Fruit fly (Drosophila melanogaster) whole organism, embryonic: Measurements from ENCODE around the gene mAChR-B.

ENCODE experiments used
- BEAF-32 ChIP-seq: fragments of 200-800 bp; sonication (Bioruptor generic); optimal IDR thresholded peaks from 3 replicates; lab custom pipeline; 2017; ENCODE audit warnings: missing biosample characterization, missing genetic modification characterization, mild to moderate bottlenecking, moderate library complexity, missing genetic modification reagents
- Bgb ChIP-seq: fragments of 200-800 bp; sonication (Bioruptor generic); IDR thresholded peaks from 2 replicates; pipeline ENCODE4 v1.3.6; 2022; ENCODE audit warnings: missing biosample characterization, missing genetic modification characterization; ENCODE audit not compliant: partially characterized antibody
- CG11560 ChIP-seq: fragments of 200-800 bp; sonication (Bioruptor generic); IDR thresholded peaks from 3 replicates; pipeline ENCODE4 v1.3.6; 2022; ENCODE audit warnings: missing biosample characterization, missing genetic modification characterization
- CG15479 ChIP-seq: fragments of 200-800 bp; sonication (Bioruptor generic); optimal IDR thresholded peaks from 3 replicates; lab custom pipeline; 2019; ENCODE audit warnings: missing biosample characterization, mild to moderate bottlenecking, missing genetic modification characterization, moderate library complexity
- CG15601 ChIP-seq: fragments of 200-800 bp; sonication (Bioruptor generic); optimal IDR thresholded peaks from 3 replicates; lab custom pipeline; 2019; ENCODE audit warnings: missing biosample characterization, mild to moderate bottlenecking, missing genetic modification characterization, moderate library complexity
- CG1602 ChIP-seq: fragments of 200-800 bp; sonication (Bioruptor generic); optimal IDR thresholded peaks from 3 replicates; lab custom pipeline; 2016; ENCODE audit warnings: missing biosample characterization, missing genetic modification characterization
- CG16815 ChIP-seq: fragments of 200-800 bp; sonication (Bioruptor generic); optimal IDR thresholded peaks from 3 replicates; lab custom pipeline; 2017; ENCODE audit warnings: missing biosample characterization, mild to moderate bottlenecking, missing genetic modification characterization
- CG30403 ChIP-seq: fragments of 200-800 bp; sonication (Bioruptor generic); optimal IDR thresholded peaks from 3 replicates; lab custom pipeline; 2016; ENCODE audit warnings: missing biosample characterization, missing genetic modification characterization
- CG3281 ChIP-seq: fragments of 200-800 bp; sonication (Bioruptor generic); optimal IDR thresholded peaks from 3 replicates; lab custom pipeline; 2017; ENCODE audit warnings: missing biosample characterization, mild to moderate bottlenecking, missing genetic modification characterization
- CG34376 ChIP-seq: fragments of 200-800 bp; sonication (Bioruptor generic); optimal IDR thresholded peaks from 2 replicates; lab custom pipeline; 2018; ENCODE audit warnings: missing biosample characterization, mild to moderate bottlenecking, missing genetic modification characterization
- CG7271 ChIP-seq: fragments of 200-800 bp; sonication (Bioruptor generic); optimal IDR thresholded peaks from 2 replicates; lab custom pipeline; 2018; ENCODE audit warnings: missing biosample characterization, mild to moderate bottlenecking, missing genetic modification characterization, moderate library complexity
- CG7987 ChIP-seq: fragments of 200-800 bp; sonication (Bioruptor generic); optimal IDR thresholded peaks from 2 replicates; lab custom pipeline; 2018; ENCODE audit warnings: missing biosample characterization, mild to moderate bottlenecking, missing genetic modification characterization, moderate library complexity
- D19B ChIP-seq: fragments of 200-800 bp; sonication (Bioruptor generic); optimal IDR thresholded peaks from 2 replicates; lab custom pipeline; 2017; ENCODE audit warnings: missing biosample characterization, mild to moderate bottlenecking, missing genetic modification characterization
- Eip74EF ChIP-seq, 2 experiments: fragments of 200-800 bp in 1 of 2; fragments of >200 bp in 1 of 2; sonication (Bioruptor generic) in 1 of 2; optimal IDR thresholded peaks; 2 replicates each; lab custom pipeline; 2017 to 2019; ENCODE audit warnings: missing biosample characterization in 2 of 2, missing genetic modification characterization in 2 of 2, mild to moderate bottlenecking in 1 of 2, moderate library complexity in 1 of 2
- H15 ChIP-seq: fragments of 200-800 bp; sonication (Bioruptor generic); IDR thresholded peaks from 3 replicates; pipeline ENCODE4 v1.3.6; 2022; ENCODE audit warnings: missing biosample characterization, missing genetic modification characterization
- Hey ChIP-seq: fragments of 200-800 bp; sonication (Bioruptor generic); optimal IDR thresholded peaks from 3 replicates; lab custom pipeline; 2018; ENCODE audit warnings: missing biosample characterization, mild to moderate bottlenecking, missing genetic modification characterization
- Hr51 ChIP-seq, 2 experiments: fragments of 200-800 bp; sonication (Bioruptor generic); optimal IDR thresholded peaks; 2 replicates in 1 of 2; 3 replicates in 1 of 2; lab custom pipeline; 2016 to 2018; ENCODE audit warnings: missing biosample characterization in 2 of 2, missing genetic modification characterization in 2 of 2, mild to moderate bottlenecking in 1 of 2, moderate library complexity in 1 of 2
- MTF-1 ChIP-seq: fragments of 200-800 bp; sonication (Bioruptor generic); optimal IDR thresholded peaks from 2 replicates; lab custom pipeline; 2018; ENCODE audit warnings: missing biosample characterization, mild to moderate bottlenecking, missing genetic modification characterization, borderline replicate concordance
- Med ChIP-seq: fragments of 200-800 bp; sonication (Bioruptor generic); peaks from one replicate; lab custom pipeline; 2016; ENCODE audit warnings: missing biosample characterization, missing genetic modification characterization, mild to moderate bottlenecking, inconsistent platforms, moderate library complexity
- Nf-YB ChIP-seq: fragments of 200-800 bp; sonication (Bioruptor generic); optimal IDR thresholded peaks from 3 replicates; lab custom pipeline; 2019; ENCODE audit warnings: missing biosample characterization, mild to moderate bottlenecking, missing genetic modification characterization, moderate library complexity
- Oli ChIP-seq: fragments of 200-800 bp; sonication (Bioruptor generic); optimal IDR thresholded peaks from 2 replicates; lab custom pipeline; 2018; ENCODE audit warnings: missing biosample characterization, mild to moderate bottlenecking, missing genetic modification characterization, moderate library complexity
- Poxn ChIP-seq: fragments of 200-800 bp; sonication (Bioruptor generic); IDR thresholded peaks from 2 replicates; pipeline ENCODE4 v1.3.6; 2022; ENCODE audit warnings: missing biosample characterization, missing genetic modification characterization
- Ptx1 ChIP-seq: fragments of 200-800 bp; sonication (Bioruptor generic); IDR thresholded peaks from 2 replicates; pipeline ENCODE4 v1.3.6; 2022; ENCODE audit warnings: missing biosample characterization, missing genetic modification characterization
- Side ChIP-seq: fragments of 200-800 bp; sonication (Bioruptor generic); optimal IDR thresholded peaks from 2 replicates; lab custom pipeline; 2016; ENCODE audit warnings: missing biosample characterization, missing genetic modification characterization
- Stat92E ChIP-seq, 3 experiments: fragments of >200 bp in 2 of 3; fragments of 200-800 bp in 1 of 3; sonication (Bioruptor generic) in 1 of 3; optimal IDR thresholded peaks; 2 replicates each; lab custom pipeline; 2017 to 2019; ENCODE audit warnings: missing biosample characterization in 3 of 3, missing genetic modification characterization in 3 of 3, mild to moderate bottlenecking in 1 of 3, moderate library complexity in 1 of 3
- chinmo ChIP-seq: fragments of 200-800 bp; sonication (Bioruptor generic); IDR thresholded peaks from 4 replicates; pipeline ENCODE4 v1.3.6; 2022; ENCODE audit warnings: missing biosample characterization, missing genetic modification characterization; ENCODE audit not compliant: partially characterized antibody
- croc ChIP-seq: fragments of 200-800 bp; sonication (Bioruptor generic); conservative IDR thresholded peaks from 3 replicates; pipeline ENCODE4 v1.3.6; 2022; ENCODE audit warnings: missing biosample characterization, missing genetic modification characterization
- cwo ChIP-seq: fragments of 200-800 bp; sonication (Bioruptor generic); optimal IDR thresholded peaks from 3 replicates; lab custom pipeline; 2017; ENCODE audit warnings: missing biosample characterization, missing genetic modification characterization, mild to moderate bottlenecking, moderate library complexity, missing genetic modification reagents
- eve ChIP-seq, 2 experiments: fragments of >200 bp; optimal IDR thresholded peaks; 2 replicates each; lab custom pipeline; 2017; ENCODE audit warnings: missing biosample characterization in 2 of 2, missing genetic modification characterization in 2 of 2
- fd64A ChIP-seq: fragments of 200-800 bp; sonication (Bioruptor generic); optimal IDR thresholded peaks from 3 replicates; lab custom pipeline; 2018; ENCODE audit warnings: missing biosample characterization, mild to moderate bottlenecking, missing genetic modification characterization
- grn ChIP-seq: fragments of 200-800 bp; sonication (Bioruptor generic); optimal IDR thresholded peaks from 3 replicates; lab custom pipeline; 2017; ENCODE audit warnings: missing biosample characterization, missing genetic modification characterization
- h ChIP-seq: fragments of >200 bp; optimal IDR thresholded peaks from 2 replicates; lab custom pipeline; 2017
- mirr ChIP-seq: fragments of 200-800 bp; sonication (Bioruptor generic); optimal IDR thresholded peaks from 3 replicates; lab custom pipeline; 2018; ENCODE audit warnings: missing biosample characterization, mild to moderate bottlenecking, missing genetic modification characterization
- nom ChIP-seq: fragments of 200-800 bp; sonication (Bioruptor generic); optimal IDR thresholded peaks from 2 replicates; lab custom pipeline; 2017; ENCODE audit warnings: missing biosample characterization, missing genetic modification characterization, mild to moderate bottlenecking, moderate library complexity, missing genetic modification reagents
- onecut ChIP-seq: fragments of 200-800 bp; sonication (Bioruptor generic); IDR thresholded peaks from 2 replicates; pipeline ENCODE4 v1.3.6; 2022; ENCODE audit warnings: missing biosample characterization, missing genetic modification characterization
- otp ChIP-seq: fragments of 200-800 bp; sonication (Bioruptor generic); IDR thresholded peaks from 3 replicates; pipeline ENCODE4, ENCODE4 v1.3.6; 2022; ENCODE audit warnings: missing biosample characterization, missing genetic modification characterization
- prd ChIP-seq, 3 experiments: fragments of >200 bp in 2 of 3; fragments of 200-800 bp in 1 of 3; sonication (Bioruptor generic) in 1 of 3; optimal IDR thresholded peaks in 2 of 3; IDR thresholded peaks in 1 of 3; 2 replicates in 2 of 3; 3 replicates in 1 of 3; pipeline versions ENCODE4 v1.3.6 to Lab custom; 2017 to 2022; ENCODE audit warnings: missing biosample characterization in 1 of 3, missing genetic modification characterization in 1 of 3
- row ChIP-seq: fragments of 200-800 bp; sonication (Bioruptor generic); IDR thresholded peaks from 3 replicates; pipeline ENCODE4 v1.3.6; 2022; ENCODE audit warnings: missing biosample characterization, missing genetic modification characterization
- sqz ChIP-seq: fragments of 200-800 bp; sonication (Bioruptor generic); optimal IDR thresholded peaks from 3 replicates; lab custom pipeline; 2018; ENCODE audit warnings: missing biosample characterization, mild to moderate bottlenecking, missing genetic modification characterization
- sug ChIP-seq: fragments of 200-800 bp; optimal IDR thresholded peaks from 2 replicates; lab custom pipeline; 2019; ENCODE audit warnings: missing biosample characterization, mild to moderate bottlenecking, missing genetic modification characterization, moderate library complexity
- wek ChIP-seq: fragments of 200-800 bp; sonication (Bioruptor generic); optimal IDR thresholded peaks from 3 replicates; lab custom pipeline; 2018; ENCODE audit warnings: missing biosample characterization, mild to moderate bottlenecking, missing genetic modification characterization, moderate library complexity
- yki ChIP-seq: fragments of >200 bp; optimal IDR thresholded peaks from 3 replicates; lab custom pipeline; 2018

mAChR-B gene

dm6 chr3R:8106909-8107841 lies 48.1 kb downstream of the mAChR-B start (continued):
- TF ChIP-seq Oli (tag; lab: Kevin White, UChicago) (peak; percentile 9), h (lab: Kevin White, UChicago) (no peak), CG3281 (peak; percentile 17), CG34376 (GFP tag; lab: Kevin White, UChicago) (peak; percentile 10), D19B (peak; percentile 69)

- TF ChIP-seq Bgb (GFP tag; lab: Robert Waterston, UW) = 0 out of 2 replicates have a peak, but pooled peaks have one; percentile 12
- TF ChIP-seq eve (GFP tag; optimal IDR thresholded peaks at IDR 0.05; lab: Kevin White, UChicago) = peak in 1 of 2 experiments; percentile 33
- TF ChIP-seq CG15479 (GFP tag; lab: Kevin White, UChicago) = peak; percentile 96
- no peak for TF ChIP-seq Stat92E (GFP tag; optimal IDR thresholded peaks at IDR 0.05; lab: Kevin White, UChicago)
- peak in 1 of 2 experiments; percentile 7 for TF ChIP-seq Eip74EF (GFP tag; optimal IDR thresholded peaks at IDR 0.05; lab: Kevin White, UChicago)
- peak; percentile 25 for TF ChIP-seq grn (GFP tag; lab: Kevin White, UChicago)
- peak; percentile 36 for TF ChIP-seq nom (GFP tag; lab: Kevin White, UChicago)
- TF ChIP-seq row = no peak
- TF ChIP-seq CG1602 (GFP tag; lab: Kevin White, UChicago) = no peak
- peak; percentile 63 for TF ChIP-seq Med
- TF ChIP-seq CG11560 (tag; lab: Robert Waterston, UW) = no peak
- no peak for TF ChIP-seq MTF-1 (GFP tag; lab: Kevin White, UChicago)
- peak; percentile 7 for TF ChIP-seq sug (tag; lab: Kevin White, UChicago)
- TF ChIP-seq wek (GFP tag; lab: Kevin White, UChicago) = no peak
- peak; percentile 4 for TF ChIP-seq mirr (GFP tag; lab: Kevin White, UChicago)
- TF ChIP-seq chinmo = 0 out of 4 replicates have a peak, but pooled peaks have one; percentile 45
- peak; percentile 17 for TF ChIP-seq CG7987 (GFP tag; lab: Kevin White, UChicago)
- peak; percentile 88 for TF ChIP-seq cwo (GFP tag; lab: Kevin White, UChicago)
- TF ChIP-seq Hey = peak; percentile 66
Measured at dm6 chr3R:8108770-8109169, 49.7 kb downstream of the mAChR-B start.

- no peak for TF ChIP-seq CG7271 (tag; lab: Kevin White, UChicago)
- 0 out of 4 replicates have a peak, but pooled peaks have one; percentile 13 for TF ChIP-seq chinmo
- no peak for TF ChIP-seq CG15601 (tag; lab: Kevin White, UChicago)
- peak; percentile 72 for TF ChIP-seq onecut (GFP tag; lab: Robert Waterston, UW)
- 0 out of 3 replicates have a peak, but pooled peaks have one; percentile 23 for TF ChIP-seq otp (GFP tag; lab: Robert Waterston, UW)
Measured at dm6 chr3R:8109782-8110181, 50.7 kb downstream of the mAChR-B start.

dm6 chr3R:8110198-8110642 lies 51.1 kb downstream of the mAChR-B start:
- TF ChIP-seq mirr (GFP tag; lab: Kevin White, UChicago) (no peak), fd64A (GFP tag; lab: Kevin White, UChicago) (no peak), BEAF-32 (GFP tag; lab: Kevin White, UChicago) (no peak), prd (optimal IDR thresholded peaks at IDR 0.05; lab: Kevin White, UChicago) (no peak), prd (GFP tag; IDR thresholded peaks at IDR 0.05; lab: Robert Waterston, UW) (peak; percentile 68), yki (lab: Kevin White, UChicago) (no peak), Ptx1 (GFP tag; lab: Robert Waterston, UW) (peak; percentile 76), Nf-YB (peak; percentile 17), CG30403 (GFP tag; lab: Kevin White, UChicago) (peak; percentile 62), croc (peak; percentile 43; the same call in 1 of the 3 replicates), CG16815 (peak; percentile 32), H15 (peak; percentile 60; the same call in 1 of the 3 replicates), Hr51 (GFP tag; optimal IDR thresholded peaks at IDR 0.05; lab: Kevin White, UChicago) (peak; percentile 22 to 63), Side (GFP tag; lab: Kevin White, UChicago) (peak; percentile 62), sqz (no peak), Poxn (GFP tag; lab: Robert Waterston, UW) (0 out of 2 replicates have a peak, but pooled peaks have one; percentile 16)
